Worm (Caenorhabditis elegans): ENCODE data around the gene lsm-7.
"Not testable (repeated sequence)": the region's sequence is repeated elsewhere in the genome, so short reads cannot be mapped to it uniquely, and the experiment has no call there.

DNA sequence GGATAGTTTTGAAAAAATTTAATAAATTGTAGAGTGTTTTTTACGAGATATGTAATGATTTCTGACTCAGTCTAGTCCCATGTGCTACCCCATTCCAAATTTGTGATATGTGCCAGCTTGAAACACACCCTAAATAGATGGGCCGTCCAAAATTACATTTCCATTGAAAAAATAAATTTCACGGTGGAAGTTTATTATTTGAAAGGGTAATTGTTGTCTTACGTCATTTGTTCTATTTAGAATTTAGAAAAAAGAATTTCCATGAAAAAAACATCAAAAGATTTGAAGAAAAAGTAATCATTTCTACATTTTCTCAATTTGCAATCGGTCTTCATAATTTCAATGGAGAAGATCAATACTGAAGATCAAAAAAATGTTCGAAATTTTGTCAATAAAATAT lies 21.7 kb downstream of the lsm-7 start, which contains the start of gene Y69E1A.4:
- not testable (repeated sequence) for TF ChIP-seq nhr-77 (tag; optimal IDR thresholded peaks at IDR 0.05); nhr-12 (tag; optimal IDR thresholded peaks at IDR 0.05); lin-13 (GFP tag; optimal IDR thresholded peaks at IDR 0.05); crh-2 (tag; optimal IDR thresholded peaks at IDR 0.05); ztf-1 (GFP tag; conservative IDR thresholded peaks at IDR 0.05)

Measured in whole organism, L2 larva.